Fruit fly (Drosophila melanogaster): ENCODE measurements around the gene Nagk.

Nagk gene

DNA sequence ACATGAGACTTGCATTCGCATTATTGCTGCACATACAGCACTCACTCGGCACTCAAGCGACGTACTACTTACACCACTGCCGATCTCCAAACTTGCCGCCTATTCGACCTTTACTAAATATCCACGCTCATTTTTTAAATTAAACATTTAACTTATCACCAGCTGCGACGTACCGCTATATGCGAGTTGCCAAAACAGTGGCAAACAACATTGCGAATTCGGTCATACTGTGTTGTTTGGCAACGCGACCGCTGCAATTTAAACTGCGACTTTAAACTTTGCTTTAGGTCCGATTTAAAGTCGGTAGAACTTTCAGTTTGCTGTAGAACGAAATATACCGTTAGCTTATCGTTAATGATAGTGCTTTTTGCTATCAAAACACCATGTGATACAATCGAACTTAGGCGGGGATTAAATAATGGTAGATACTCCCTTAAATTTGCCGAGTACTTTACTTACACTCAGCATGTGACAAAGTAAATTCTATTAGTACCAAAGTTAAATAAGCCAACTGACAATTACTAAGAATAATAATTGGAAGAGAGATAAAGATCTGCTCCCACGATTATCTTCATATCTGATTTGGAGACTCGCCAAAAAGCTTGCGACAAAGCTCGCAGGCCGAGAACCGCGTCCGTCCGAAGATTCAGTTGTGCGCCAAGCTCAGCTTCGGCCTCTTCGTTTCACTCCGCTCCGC, 14.8 kb downstream of the Nagk start, which contains the start of the genes CG6236 and ea:
Gene CG6236, minus strand, starts transcription at position 187 of the 697 bp plus-strand sequence.
Gene ea, plus strand, starts transcription at position 647 of the 697 bp plus-strand sequence.
- TF ChIP-seq fd85E (GFP tag; optimal IDR thresholded peaks at IDR 0.05) = no peak
- TF ChIP-seq Hr39 (GFP tag; optimal IDR thresholded peaks at IDR 0.05) = no peak
- no peak for TF ChIP-seq CG8119 (GFP tag; IDR thresholded peaks at IDR 0.05)
- no peak for TF ChIP-seq OdsH (GFP tag; optimal IDR thresholded peaks at IDR 0.05)
- TF ChIP-seq net (GFP tag; optimal IDR thresholded peaks at IDR 0.05) = no peak
- no peak for TF ChIP-seq Eip78C (GFP tag)
- no peak for TF ChIP-seq CG7368 (GFP tag; optimal IDR thresholded peaks at IDR 0.05)
- TF ChIP-seq CG16779 (tag; optimal IDR thresholded peaks at IDR 0.05) = no peak

- TF ChIP-seq svp (GFP tag) = no peak
- no peak for TF ChIP-seq Ets96B (tag; optimal IDR thresholded peaks at IDR 0.05)
- no peak for TF ChIP-seq topi (GFP tag; optimal IDR thresholded peaks at IDR 0.05)
- no peak for TF ChIP-seq CG34406 (GFP tag; optimal IDR thresholded peaks at IDR 0.05)
- no peak for TF ChIP-seq Ets21C (GFP tag; optimal IDR thresholded peaks at IDR 0.05)
- TF ChIP-seq dsx (GFP tag; optimal IDR thresholded peaks at IDR 0.05; ENCODE audit: poor library complexity, severe bottlenecking) = peak; percentile 3
- TF ChIP-seq CG9139 (GFP tag; optimal IDR thresholded peaks at IDR 0.05) = no peak
- no peak for TF ChIP-seq fd85E (GFP tag; optimal IDR thresholded peaks at IDR 0.05)
These were observed 22.3 kb downstream of the Nagk start, which contains the start of gene ear for dm6 chr3R:15320747-15321085. TSS of gene ear (plus strand) at chr3R:15320756.

DNA sequence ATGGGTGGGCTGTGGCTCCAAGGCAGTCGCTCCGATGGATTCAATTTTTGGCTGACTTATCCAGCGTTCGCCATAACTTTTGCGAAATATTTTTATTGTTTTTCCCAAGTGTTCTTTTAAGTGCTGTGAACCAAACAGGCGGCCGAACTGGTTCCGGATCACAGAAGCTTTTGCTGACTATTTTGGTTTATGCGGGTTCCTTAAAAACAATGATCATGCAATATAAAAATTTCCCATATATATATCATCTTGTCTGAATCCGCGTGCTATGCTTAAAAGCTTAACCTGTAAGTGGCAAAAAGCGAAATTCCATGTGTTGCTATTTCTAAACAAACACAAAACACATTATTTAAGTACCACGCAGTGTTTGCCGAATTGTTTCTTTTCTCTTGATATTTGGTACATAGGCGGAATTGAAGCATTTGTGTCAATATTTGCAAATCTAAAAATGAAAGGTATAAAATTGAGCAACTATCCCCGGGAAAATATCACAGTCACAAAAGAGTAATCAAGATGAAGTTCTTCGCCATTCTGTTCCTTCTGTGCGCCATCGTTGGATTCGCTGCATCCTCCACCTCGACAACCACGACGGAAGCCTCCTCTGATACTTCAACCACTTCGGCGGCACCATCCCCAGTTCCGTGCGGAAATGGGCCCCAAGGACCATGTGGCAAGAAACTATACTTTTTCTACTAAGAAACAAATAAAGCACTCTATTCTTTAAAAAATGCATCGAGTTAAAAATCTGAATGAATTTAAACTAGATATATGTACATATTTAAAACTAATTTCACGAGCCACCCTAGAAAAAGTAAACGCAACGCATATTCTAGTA, 22.9 kb downstream of the Nagk start, which contains the start of the genes CG6276 and CG44040:
Gene CG6276, minus strand, starts transcription at position 158 of the 835 bp plus-strand sequence.
Gene CG44040, plus strand, starts transcription at position 467 of the 835 bp plus-strand sequence.
- TF ChIP-seq CG4318 (GFP tag; optimal IDR thresholded peaks at IDR 0.05) (no peak), Hr38 (GFP tag; optimal IDR thresholded peaks at IDR 0.05) (no peak), eg (GFP tag; IDR thresholded peaks at IDR 0.05) (peak; percentile 54), ss (GFP tag; optimal IDR thresholded peaks at IDR 0.05) (peak in 1 of 2 experiments; percentile 42), CG8632 (GFP tag; optimal IDR thresholded peaks at IDR 0.05) (peak; percentile 40), Smox (GFP tag; optimal IDR thresholded peaks at IDR 0.05) (no peak), acj6 (GFP tag; optimal IDR thresholded peaks at IDR 0.05) (peak; percentile 56), vri (GFP tag; optimal IDR thresholded peaks at IDR 0.05) (no peak), CG10631 (GFP tag; optimal IDR thresholded peaks at IDR 0.05) (peak; percentile 58), CG11762 (GFP tag; optimal IDR thresholded peaks at IDR 0.05; ENCODE audit: insufficient read depth) (peak; percentile 16), CG1621 (tag; optimal IDR thresholded peaks at IDR 0.05) (peak; percentile 26), salr (GFP tag; optimal IDR thresholded peaks at IDR 0.05) (peak; percentile 40 to 64), Ets21C (GFP tag; optimal IDR thresholded peaks at IDR 0.05) (peak; percentile 58), CG15336 (GFP tag; IDR thresholded peaks at IDR 0.05) (0 out of 2 replicates have a peak, but pooled peaks have one; percentile 24), spab (GFP tag; optimal IDR thresholded peaks at IDR 0.05) (no peak), achi (GFP tag; optimal IDR thresholded peaks at IDR 0.05) (peak; percentile 48), Blimp-1 (GFP tag; optimal IDR thresholded peaks at IDR 0.05) (peak; percentile 7), Met (GFP tag; optimal IDR thresholded peaks at IDR 0.05) (peak; percentile 58), CG3919 (GFP tag; optimal IDR thresholded peaks at IDR 0.05) (peak; percentile 63), CG8119 (GFP tag; IDR thresholded peaks at IDR 0.05) (peak; percentile 37; the same call in 1 of the 3 replicates), CG11902 (GFP tag; optimal IDR thresholded peaks at IDR 0.05) (peak; percentile 16), fd85E (GFP tag; optimal IDR thresholded peaks at IDR 0.05) (no peak), pdm3 (GFP tag; optimal IDR thresholded peaks at IDR 0.05) (peak; percentile 69), CG9139 (GFP tag; optimal IDR thresholded peaks at IDR 0.05) (no peak), fd59A (GFP tag; optimal IDR thresholded peaks at IDR 0.05) (peak; percentile 30), OdsH (GFP tag; optimal IDR thresholded peaks at IDR 0.05) (peak; percentile 59), esn (GFP tag; optimal IDR thresholded peaks at IDR 0.05) (peak; percentile 76), Eip78C (GFP tag) (peak; percentile 89), Hr39 (GFP tag; optimal IDR thresholded peaks at IDR 0.05) (peak; percentile 55), net (GFP tag; optimal IDR thresholded peaks at IDR 0.05) (no peak), Gug (GFP tag; IDR thresholded peaks at IDR 0.05) (no peak), dsx (GFP tag; optimal IDR thresholded peaks at IDR 0.05; ENCODE audit: poor library complexity, severe bottlenecking) (peak; percentile 31), Ets96B (tag; optimal IDR thresholded peaks at IDR 0.05) (peak; percentile 34), CG6808 (GFP tag; optimal IDR thresholded peaks at IDR 0.05) (peak; percentile 50), CG6792 (GFP tag; optimal IDR thresholded peaks at IDR 0.05) (peak; percentile 46), CG16779 (tag; optimal IDR thresholded peaks at IDR 0.05) (no peak), CG6854 (GFP tag; optimal IDR thresholded peaks at IDR 0.05) (no peak), CG10669 (GFP tag; optimal IDR thresholded peaks at IDR 0.05) (peak; percentile 50)
